Worm (Caenorhabditis elegans) whole organism, midembryonic: ENCODE results near the gene M04B2.4.

Source experiments
- T22C8.4 ChIP-seq: fragments of 200-800 bp; sonication (Bioruptor generic); IDR thresholded peaks from 2 replicates; pipeline ENCODE4 v1.3.6; 2022; ENCODE audit warnings: missing genetic modification characterization, missing compliant biosample characterization
- flt-1 ChIP-seq: fragments of 200-800 bp; sonication (Bioruptor generic); IDR thresholded peaks from 2 replicates; pipeline ENCODE4 v1.3.6; 2022; ENCODE audit warnings: missing genetic modification characterization, missing compliant biosample characterization
- klf-2 ChIP-seq: fragments of 200-800 bp; sonication (Bioruptor generic); conservative IDR thresholded peaks from 2 replicates; pipeline ENCODE4 v1.3.6; 2022; ENCODE audit warnings: missing genetic modification reagents, missing genetic modification characterization, missing compliant biosample characterization
- med-1 ChIP-seq: sonication (generic microtip); optimal IDR thresholded peaks from 2 replicates; lab custom pipeline; 2017; ENCODE audit warnings: missing genetic modification characterization, mild to moderate bottlenecking, missing compliant biosample characterization, antibody characterized with exemption, missing genetic modification reagents; ENCODE audit not compliant: insufficient read depth
- ref-1 ChIP-seq: fragments of 200-800 bp; sonication (Bioruptor generic); conservative IDR thresholded peaks from 2 replicates; pipeline ENCODE4 v1.3.6; 2022; ENCODE audit warnings: missing genetic modification reagents, missing genetic modification characterization, missing compliant biosample characterization

ce11 chrIV:11500421-11500820, 20.4 kb downstream of the M04B2.4 start, which contains the start of gene H21P03.10:
- TF ChIP-seq flt-1 (GFP tag; lab: Robert Waterston, UW) (no peak), ref-1 (GFP tag; lab: Robert Waterston, UW) (no peak), T22C8.4 (GFP tag; lab: Robert Waterston, UW) (no peak), med-1 (no peak), klf-2 (no peak)
